Worm (Caenorhabditis elegans) whole organism, L3 larva: ENCODE data around the gene R13H4.6.

Experiments used
- nfya-1 ChIP-seq: sonication (generic microtip); optimal IDR thresholded peaks from 2 replicates; lab custom pipeline; 2017; ENCODE audit warnings: missing genetic modification characterization, mild to moderate bottlenecking, missing compliant biosample characterization, antibody characterized with exemption, moderate library complexity; ENCODE audit not compliant: insufficient read depth
- unc-62 ChIP-seq: fragments of 150-350 bp; sonication (generic microtip); optimal IDR thresholded peaks from 4 replicates; lab custom pipeline; 2014; ENCODE audit warnings: missing biosample characterization, missing genetic modification reagents, missing genetic modification characterization

DNA sequence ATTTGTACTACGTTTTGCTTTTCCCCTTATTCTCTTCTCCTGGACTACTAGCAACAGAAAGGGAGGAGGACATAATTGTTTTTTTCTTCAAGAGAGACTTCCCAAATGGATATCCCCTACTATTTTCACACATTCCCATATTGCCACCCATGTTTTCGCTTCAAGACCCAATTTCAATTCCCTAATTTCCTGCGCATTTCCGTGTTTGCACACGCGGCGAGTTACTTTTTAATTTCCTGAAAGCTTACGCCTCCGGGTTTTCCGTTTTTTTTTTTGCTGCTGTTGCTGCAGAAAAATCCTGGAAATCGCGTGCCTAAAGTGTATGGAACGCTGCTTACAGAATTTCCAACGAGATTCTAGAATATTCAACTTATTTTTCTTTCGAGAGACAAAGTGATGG, 10.6 kb upstream of the R13H4.6 start:
- no peak for TF ChIP-seq nfya-1 (tag; lab: Kevin White, UChicago)
- TF ChIP-seq unc-62 (GFP tag; lab: Kevin White, UChicago), result no peak
